Fruit fly (Drosophila melanogaster) whole organism: ENCODE measurements around the gene Hn.

Source experiments
- Dll ChIP-seq: fragments of >200 bp; optimal IDR thresholded peaks from 2 replicates; lab custom pipeline; 2017
- EcR ChIP-seq, 2 experiments: fragments of >200 bp; optimal IDR thresholded peaks; 2 replicates each; lab custom pipeline; 2017; ENCODE audit warnings: missing biosample characterization in 2 of 2, missing genetic modification characterization in 2 of 2, missing genetic modification reagents in 2 of 2
- pan ChIP-seq: fragments of >200 bp; optimal IDR thresholded peaks from 2 replicates; lab custom pipeline; 2017
- psq ChIP-seq: fragments of >200 bp; optimal IDR thresholded peaks from 2 replicates; lab custom pipeline; 2017
- usp ChIP-seq: fragments of >200 bp; optimal IDR thresholded peaks from 2 replicates; lab custom pipeline; 2017; ENCODE audit warnings: missing biosample characterization, missing genetic modification characterization, mixed read lengths

- TF ChIP-seq psq = no peak
- no peak for TF ChIP-seq usp (GFP tag; lab: Kevin White, UChicago)
- TF ChIP-seq Dll = no peak
- no peak for TF ChIP-seq pan (lab: Kevin White, UChicago)
- no peak for TF ChIP-seq EcR (GFP tag; optimal IDR thresholded peaks at IDR 0.05; lab: Kevin White, UChicago)
Observed at dm6 chr3L:7773529-7773928, 13.3 kb downstream of the Hn start.
